Fruit fly (Drosophila melanogaster) whole organism, embryonic: ENCODE measurements around the gene CRAT.

Experiments
- Atf6 ChIP-seq: fragments of 200-800 bp; sonication (Bioruptor generic); IDR thresholded peaks from 2 replicates; pipeline ENCODE4 v1.3.6; 2022; ENCODE audit warnings: missing biosample characterization, missing genetic modification characterization
- C15 ChIP-seq: fragments of 200-800 bp; sonication (Bioruptor generic); IDR thresholded peaks from 3 replicates; pipeline ENCODE4 v1.3.6; 2022; ENCODE audit warnings: missing biosample characterization, missing genetic modification characterization
- CG13624 ChIP-seq: fragments of 200-800 bp; sonication (Bioruptor generic); optimal IDR thresholded peaks from 2 replicates; lab custom pipeline; 2016; ENCODE audit warnings: missing biosample characterization, missing genetic modification characterization
- CG2889 ChIP-seq: fragments of 200-800 bp; sonication (Bioruptor generic); IDR thresholded peaks from 3 replicates; pipeline ENCODE4 v1.3.6; 2022; ENCODE audit warnings: missing biosample characterization, missing genetic modification characterization
- CG30020 ChIP-seq: fragments of 200-800 bp; optimal IDR thresholded peaks from 2 replicates; lab custom pipeline; 2019; ENCODE audit warnings: missing biosample characterization, mild to moderate bottlenecking, missing genetic modification characterization, moderate library complexity
- CG31441 ChIP-seq: fragments of 200-800 bp; sonication (Bioruptor generic); IDR thresholded peaks from 2 replicates; pipeline ENCODE4 v1.3.6; 2022; ENCODE audit warnings: missing biosample characterization, missing genetic modification characterization
- CG4617 ChIP-seq: fragments of 200-800 bp; sonication (Bioruptor generic); optimal IDR thresholded peaks from 3 replicates; lab custom pipeline; 2016; ENCODE audit warnings: missing biosample characterization, missing genetic modification characterization, borderline replicate concordance
- Hr39 ChIP-seq: fragments of >200 bp; optimal IDR thresholded peaks from 2 replicates; lab custom pipeline; 2017
- Mes4 ChIP-seq: fragments of 200-800 bp; sonication (Bioruptor generic); optimal IDR thresholded peaks from 2 replicates; lab custom pipeline; 2016; ENCODE audit warnings: missing biosample characterization, missing genetic modification characterization
- chm ChIP-seq: fragments of 200-800 bp; sonication (Bioruptor generic); IDR thresholded peaks from 2 replicates; pipeline ENCODE4 v1.3.6; 2022; ENCODE audit warnings: missing biosample characterization, missing genetic modification characterization
- kni ChIP-seq: fragments of 200-800 bp; sonication (Bioruptor generic); optimal IDR thresholded peaks from 3 replicates; lab custom pipeline; 2017; ENCODE audit warnings: mild to moderate bottlenecking, missing biosample characterization, missing genetic modification reagents, missing genetic modification characterization
- onecut ChIP-seq: fragments of 200-800 bp; sonication (Bioruptor generic); IDR thresholded peaks from 2 replicates; pipeline ENCODE4 v1.3.6; 2022; ENCODE audit warnings: missing biosample characterization, missing genetic modification characterization
- vfl ChIP-seq: fragments of 200-800 bp; sonication (Bioruptor generic); optimal IDR thresholded peaks from 2 replicates; lab custom pipeline; 2016; ENCODE audit warnings: missing biosample characterization, missing genetic modification characterization

dm6 chr3R:6405674-6406565 is 30.1 kb upstream of the CRAT start, which contains the start of gene Dmtn:
- peak; percentile 9 for TF ChIP-seq CG30020 (tag; lab: Kevin White, UChicago)
- no peak for TF ChIP-seq CG13624 (GFP tag; lab: Kevin White, UChicago)
- no peak for TF ChIP-seq CG31441 (GFP tag; lab: Robert Waterston, UW)
- peak; percentile 51 for TF ChIP-seq onecut (GFP tag; lab: Robert Waterston, UW)
- no peak for TF ChIP-seq CG4617 (GFP tag; lab: Kevin White, UChicago)
- peak; percentile 60 for TF ChIP-seq kni (GFP tag; lab: Kevin White, UChicago)
- TF ChIP-seq CG2889: no peak
- TF ChIP-seq chm (GFP tag; lab: Robert Waterston, UW): no peak
- TF ChIP-seq Mes4 (GFP tag; lab: Kevin White, UChicago): no peak
- TF ChIP-seq C15: no peak
- no peak for TF ChIP-seq Hr39 (lab: Kevin White, UChicago)
- TF ChIP-seq vfl (GFP tag; lab: Kevin White, UChicago): no peak
- TF ChIP-seq Atf6 (GFP tag; lab: Robert Waterston, UW): no peak
